Fruit fly (Drosophila melanogaster) whole organism, embryonic: ENCODE data around the gene Hsp22.
A peak's percentile ranks its signal among the peaks of the same experiment; 100 is the strongest.

Experiments used
- CG10274 ChIP-seq: fragments of 200-800 bp; sonication (Bioruptor generic); optimal IDR thresholded peaks from 3 replicates; lab custom pipeline; 2017; ENCODE audit warnings: missing biosample characterization, mild to moderate bottlenecking, missing genetic modification characterization
- CG10979 ChIP-seq: fragments of 200-800 bp; sonication (Bioruptor generic); optimal IDR thresholded peaks from 2 replicates; lab custom pipeline; 2018; ENCODE audit warnings: missing biosample characterization, mild to moderate bottlenecking, missing genetic modification characterization, moderate library complexity
- CG11398 ChIP-seq: fragments of 200-800 bp; sonication (Bioruptor generic); optimal IDR thresholded peaks from 2 replicates; lab custom pipeline; 2016; ENCODE audit warnings: missing biosample characterization, missing genetic modification characterization
- CG12219 ChIP-seq: fragments of 200-800 bp; sonication (Bioruptor generic); optimal IDR thresholded peaks from 3 replicates; lab custom pipeline; 2018; ENCODE audit warnings: missing biosample characterization, mild to moderate bottlenecking, missing genetic modification characterization
- CG12299 ChIP-seq: fragments of 200-800 bp; sonication (Bioruptor generic); optimal IDR thresholded peaks from 2 replicates; lab custom pipeline; 2018; ENCODE audit warnings: missing biosample characterization, mild to moderate bottlenecking, missing genetic modification characterization
- CG13624 ChIP-seq: fragments of 200-800 bp; sonication (Bioruptor generic); optimal IDR thresholded peaks from 2 replicates; lab custom pipeline; 2016; ENCODE audit warnings: missing biosample characterization, missing genetic modification characterization
- CG1529 ChIP-seq: fragments of 200-800 bp; sonication (Bioruptor generic); optimal IDR thresholded peaks from 3 replicates; lab custom pipeline; 2018; ENCODE audit warnings: missing biosample characterization, missing genetic modification characterization
- CG16813 ChIP-seq: fragments of 200-800 bp; sonication (Bioruptor generic); IDR thresholded peaks from 3 replicates; pipeline ENCODE4 v1.3.6; 2022; ENCODE audit warnings: missing biosample characterization, missing genetic modification characterization; ENCODE audit not compliant: partially characterized antibody
- CG16815 ChIP-seq: fragments of 200-800 bp; sonication (Bioruptor generic); optimal IDR thresholded peaks from 3 replicates; lab custom pipeline; 2017; ENCODE audit warnings: missing biosample characterization, mild to moderate bottlenecking, missing genetic modification characterization
- CG17361 ChIP-seq: fragments of 200-800 bp; sonication (Bioruptor generic); IDR thresholded peaks from 3 replicates; pipeline ENCODE4 v1.3.6; 2022; ENCODE audit warnings: missing biosample characterization, missing genetic modification characterization
- CG17912 ChIP-seq: fragments of 200-800 bp; sonication (Bioruptor generic); optimal IDR thresholded peaks from 2 replicates; lab custom pipeline; 2018; ENCODE audit warnings: missing biosample characterization, mild to moderate bottlenecking, missing genetic modification characterization
- CG18011 ChIP-seq: fragments of 200-800 bp; sonication (Bioruptor generic); optimal IDR thresholded peaks from 2 replicates; lab custom pipeline; 2017; ENCODE audit warnings: missing biosample characterization, missing genetic modification characterization, mild to moderate bottlenecking, moderate library complexity, missing genotype
- CG3065 ChIP-seq: fragments of 200-800 bp; sonication (Bioruptor generic); optimal IDR thresholded peaks from 2 replicates; lab custom pipeline; 2016; ENCODE audit warnings: missing biosample characterization, missing genetic modification characterization
- CG32767 ChIP-seq: fragments of 200-800 bp; sonication (Bioruptor generic); IDR thresholded peaks from 2 replicates; pipeline ENCODE4 v1.3.6; 2022; ENCODE audit warnings: missing biosample characterization, missing genetic modification characterization
- CG3838 ChIP-seq: fragments of 200-800 bp; sonication (Bioruptor generic); optimal IDR thresholded peaks from 3 replicates; lab custom pipeline; 2016; ENCODE audit warnings: missing biosample characterization, missing genetic modification characterization
- CG7928 ChIP-seq: fragments of 200-800 bp; sonication (Bioruptor generic); optimal IDR thresholded peaks from 2 replicates; lab custom pipeline; 2017; ENCODE audit warnings: missing biosample characterization, mild to moderate bottlenecking, missing genetic modification characterization
- CG8290 ChIP-seq, 3 experiments: fragments of 200-800 bp; sonication (Bioruptor generic); optimal IDR thresholded peaks; 2 replicates each; lab custom pipeline; 2016 to 2019; ENCODE audit warnings: missing biosample characterization in 3 of 3, missing genetic modification characterization in 3 of 3, mild to moderate bottlenecking in 2 of 3, moderate library complexity in 1 of 3
- CG8359 ChIP-seq: fragments of 200-800 bp; sonication (Bioruptor generic); optimal IDR thresholded peaks from 2 replicates; lab custom pipeline; 2017; ENCODE audit warnings: missing biosample characterization, mild to moderate bottlenecking, missing genetic modification characterization, borderline replicate concordance
- CG8765 ChIP-seq: fragments of 200-800 bp; sonication (Bioruptor generic); IDR thresholded peaks from 2 replicates; pipeline ENCODE4 v1.3.6; 2022; ENCODE audit warnings: missing biosample characterization, missing genetic modification characterization
- CG9215 ChIP-seq: fragments of 200-800 bp; sonication (Bioruptor generic); IDR thresholded peaks from 2 replicates; pipeline ENCODE4 v1.3.6; 2022; ENCODE audit warnings: missing biosample characterization, missing genetic modification characterization
- CG9797 ChIP-seq: fragments of 200-800 bp; sonication (Bioruptor generic); optimal IDR thresholded peaks from 3 replicates; lab custom pipeline; 2018; ENCODE audit warnings: missing biosample characterization, mild to moderate bottlenecking, missing genetic modification characterization
- CHES-1-like ChIP-seq: fragments of 200-800 bp; sonication (Bioruptor generic); optimal IDR thresholded peaks from 2 replicates; lab custom pipeline; 2016; ENCODE audit warnings: missing biosample characterization, missing genetic modification characterization
- Dbx ChIP-seq: fragments of 200-800 bp; sonication (Bioruptor generic); IDR thresholded peaks from 3 replicates; pipeline ENCODE4 v1.3.6; 2022; ENCODE audit warnings: missing biosample characterization, missing genetic modification characterization
- Dek ChIP-seq: fragments of 200-800 bp; sonication (Bioruptor generic); optimal IDR thresholded peaks from 3 replicates; lab custom pipeline; 2019; ENCODE audit warnings: missing biosample characterization, mild to moderate bottlenecking, missing genetic modification characterization, moderate library complexity
- Gsc ChIP-seq: fragments of 200-800 bp; sonication (Bioruptor generic); IDR thresholded peaks from 2 replicates; pipeline ENCODE4 v1.3.6; 2022; ENCODE audit warnings: missing biosample characterization, missing genetic modification characterization
- HLH3B ChIP-seq: fragments of 200-800 bp; sonication (Bioruptor generic); IDR thresholded peaks from 2 replicates; pipeline ENCODE4 v1.3.6; 2022; ENCODE audit warnings: missing biosample characterization, missing genetic modification characterization
- Jarid2 ChIP-seq: fragments of 200-800 bp; sonication (Bioruptor generic); optimal IDR thresholded peaks from 3 replicates; lab custom pipeline; 2017; ENCODE audit warnings: mild to moderate bottlenecking, missing biosample characterization, missing genetic modification reagents, missing genetic modification characterization
- Med ChIP-seq: fragments of 200-800 bp; sonication (Bioruptor generic); peaks from one replicate; lab custom pipeline; 2016; ENCODE audit warnings: missing biosample characterization, missing genetic modification characterization, mild to moderate bottlenecking, inconsistent platforms, moderate library complexity
- Mes4 ChIP-seq: fragments of 200-800 bp; sonication (Bioruptor generic); optimal IDR thresholded peaks from 2 replicates; lab custom pipeline; 2016; ENCODE audit warnings: missing biosample characterization, missing genetic modification characterization
- NK7.1 ChIP-seq: fragments of 200-800 bp; sonication (Bioruptor generic); optimal IDR thresholded peaks from 3 replicates; lab custom pipeline; 2016; ENCODE audit warnings: missing biosample characterization, missing genetic modification characterization
- Optix ChIP-seq: fragments of 200-800 bp; sonication (Bioruptor generic); IDR thresholded peaks from 3 replicates; pipeline ENCODE4 v1.3.6; 2022; ENCODE audit warnings: missing biosample characterization, missing genetic modification characterization
- bowl ChIP-seq: fragments of 200-800 bp; sonication (Bioruptor generic); IDR thresholded peaks from 2 replicates; pipeline ENCODE4 v1.3.6; 2022; ENCODE audit warnings: missing biosample characterization, missing genetic modification characterization
- btn ChIP-seq: fragments of 200-800 bp; sonication (Bioruptor generic); optimal IDR thresholded peaks from 2 replicates; lab custom pipeline; 2016; ENCODE audit warnings: missing biosample characterization, missing genetic modification characterization
- caup ChIP-seq: fragments of 200-800 bp; sonication (Bioruptor generic); optimal IDR thresholded peaks from 3 replicates; lab custom pipeline; 2017; ENCODE audit warnings: missing biosample characterization, mild to moderate bottlenecking, missing genetic modification characterization, moderate library complexity; ENCODE audit not compliant: severe bottlenecking
- chif ChIP-seq, 2 experiments: fragments of 200-800 bp; sonication (Bioruptor generic); optimal IDR thresholded peaks; 3 replicates each; lab custom pipeline; 2016; ENCODE audit warnings: missing biosample characterization in 2 of 2, missing genetic modification characterization in 2 of 2
- dysf ChIP-seq: fragments of 200-800 bp; sonication (Bioruptor generic); IDR thresholded peaks from 3 replicates; pipeline ENCODE4 v1.3.6; 2022; ENCODE audit warnings: missing biosample characterization, missing genetic modification characterization
- fd102C ChIP-seq: fragments of 200-800 bp; sonication (Bioruptor generic); optimal IDR thresholded peaks from 2 replicates; lab custom pipeline; 2018; ENCODE audit warnings: missing biosample characterization, mild to moderate bottlenecking, missing genetic modification characterization, moderate library complexity
- fd96Cb ChIP-seq: fragments of 200-800 bp; sonication (Bioruptor generic); optimal IDR thresholded peaks from 2 replicates; lab custom pipeline; 2018; ENCODE audit warnings: missing biosample characterization, mild to moderate bottlenecking, missing genetic modification characterization, moderate library complexity
- gsb ChIP-seq: fragments of 200-800 bp; sonication (Bioruptor generic); IDR thresholded peaks from 2 replicates; pipeline ENCODE4 v1.3.6; 2022; ENCODE audit warnings: missing biosample characterization, missing genetic modification characterization
- hb ChIP-seq: fragments of 200-800 bp; sonication (Bioruptor generic); IDR thresholded peaks from 3 replicates; pipeline ENCODE4 v1.3.6; 2022; ENCODE audit warnings: missing biosample characterization, missing genetic modification characterization; ENCODE audit not compliant: partially characterized antibody
- lola ChIP-seq, 3 experiments: fragments of >200 bp in 2 of 3; fragments of 200-800 bp in 1 of 3; sonication (Bioruptor generic) in 1 of 3; optimal IDR thresholded peaks; 2 replicates each; lab custom pipeline; 2017 to 2019; ENCODE audit warnings: missing biosample characterization in 3 of 3, missing genetic modification characterization in 3 of 3, mild to moderate bottlenecking in 1 of 3, moderate library complexity in 1 of 3
- maf-S ChIP-seq: fragments of 200-800 bp; sonication (Bioruptor generic); optimal IDR thresholded peaks from 2 replicates; lab custom pipeline; 2016; ENCODE audit warnings: missing biosample characterization, missing genetic modification characterization
- mam ChIP-seq: fragments of 200-800 bp; sonication (Bioruptor generic); optimal IDR thresholded peaks from 3 replicates; lab custom pipeline; 2016; ENCODE audit warnings: missing biosample characterization, missing genetic modification characterization
- otp ChIP-seq: fragments of 200-800 bp; sonication (Bioruptor generic); IDR thresholded peaks from 3 replicates; pipeline ENCODE4, ENCODE4 v1.3.6; 2022; ENCODE audit warnings: missing biosample characterization, missing genetic modification characterization
- pum ChIP-seq: fragments of 200-800 bp; sonication (Bioruptor generic); optimal IDR thresholded peaks from 2 replicates; lab custom pipeline; 2016; ENCODE audit warnings: missing biosample characterization, missing genetic modification characterization
- schlank ChIP-seq: fragments of 200-800 bp; sonication (Bioruptor generic); optimal IDR thresholded peaks from 2 replicates; lab custom pipeline; 2018; ENCODE audit warnings: missing biosample characterization, mild to moderate bottlenecking, missing genetic modification characterization
- sim ChIP-seq: fragments of 200-800 bp; sonication (Bioruptor generic); IDR thresholded peaks from 2 replicates; pipeline ENCODE4 v1.3.6; 2022; ENCODE audit warnings: missing biosample characterization, missing genetic modification characterization
- sima ChIP-seq: fragments of 200-800 bp; sonication (Bioruptor generic); optimal IDR thresholded peaks from 2 replicates; lab custom pipeline; 2016; ENCODE audit warnings: missing biosample characterization, missing genetic modification characterization
- sna ChIP-seq: fragments of 200-800 bp; sonication (Bioruptor generic); IDR thresholded peaks from 2 replicates; pipeline ENCODE4 v1.3.6; 2022; ENCODE audit warnings: missing biosample characterization, missing genetic modification characterization; ENCODE audit not compliant: partially characterized antibody
- sr ChIP-seq: fragments of 200-800 bp; sonication (Bioruptor generic); IDR thresholded peaks from 3 replicates; pipeline ENCODE4 v1.3.6; 2022; ENCODE audit warnings: missing biosample characterization, missing genetic modification characterization
- ttk ChIP-seq: fragments of 200-800 bp; sonication (Bioruptor generic); IDR thresholded peaks from 2 replicates; pipeline ENCODE4 v2.1.2; 2022; ENCODE audit warnings: missing biosample characterization, missing genetic modification characterization
- zen2 ChIP-seq: fragments of 200-800 bp; sonication (Bioruptor generic); IDR thresholded peaks from 3 replicates; pipeline ENCODE4 v1.3.6; 2022; ENCODE audit warnings: missing biosample characterization, missing genetic modification characterization; ENCODE audit not compliant: partially characterized antibody

The Hsp22 gene

dm6 chr3L:9358713-9359040 is 14.1 kb upstream of the Hsp22 start, which contains the start of the genes UGP and Svip (continued):
- TF ChIP-seq CG11398 (GFP tag; lab: Kevin White, UChicago) (no peak), CG12299 (tag; lab: Kevin White, UChicago) (peak; percentile 7), sim (GFP tag; lab: Robert Waterston, UW) (no peak), btn (no peak), CG17361 (GFP tag; lab: Robert Waterston, UW) (no peak), CG10274 (GFP tag; lab: Kevin White, UChicago) (no peak), bowl (GFP tag; lab: Robert Waterston, UW) (no peak), CG12219 (no peak), CG3838 (GFP tag; lab: Kevin White, UChicago) (no peak), schlank (no peak), chif (GFP tag; optimal IDR thresholded peaks at IDR 0.05; lab: Kevin White, UChicago) (no peak), CHES-1-like (GFP tag; lab: Kevin White, UChicago) (no peak), Dek (tag; lab: Kevin White, UChicago) (no peak), ttk (GFP tag; lab: Robert Waterston, UW) (no peak), sr (GFP tag; lab: Robert Waterston, UW) (no peak), CG7928 (GFP tag; lab: Kevin White, UChicago) (no peak), fd96Cb (tag; lab: Kevin White, UChicago) (no peak), lola (GFP tag; optimal IDR thresholded peaks at IDR 0.05; lab: Kevin White, UChicago) (no peak), zen2 (GFP tag; lab: Robert Waterston, UW) (no peak), mam (GFP tag; lab: Kevin White, UChicago) (no peak), Med (GFP tag; lab: Kevin White, UChicago) (peak; percentile 84), CG13624 (GFP tag; lab: Kevin White, UChicago) (no peak), CG18011 (GFP tag; lab: Kevin White, UChicago) (no peak), Optix (GFP tag; lab: Robert Waterston, UW) (no peak), CG3065 (GFP tag; lab: Kevin White, UChicago) (no peak), CG1529 (no peak), CG8290 (GFP tag; optimal IDR thresholded peaks at IDR 0.05; lab: Kevin White, UChicago) (no peak), CG8290 (tag; optimal IDR thresholded peaks at IDR 0.05; lab: Kevin White, UChicago) (peak in 1 of 2 experiments; percentile 21), Dbx (no peak), Gsc (GFP tag; lab: Robert Waterston, UW) (no peak), fd102C (no peak), HLH3B (GFP tag; lab: Robert Waterston, UW) (no peak), maf-S (GFP tag; lab: Kevin White, UChicago) (no peak), CG8765 (GFP tag; lab: Robert Waterston, UW) (no peak), sima (GFP tag; lab: Kevin White, UChicago) (no peak), CG8359 (GFP tag; lab: Kevin White, UChicago) (no peak), CG16815 (GFP tag; lab: Kevin White, UChicago) (no peak), Jarid2 (GFP tag; lab: Kevin White, UChicago) (no peak), pum (GFP tag; lab: Kevin White, UChicago) (no peak), Mes4 (GFP tag; lab: Kevin White, UChicago) (no peak), CG32767 (GFP tag; lab: Robert Waterston, UW) (no peak), CG16813 (GFP tag; lab: Robert Waterston, UW) (no peak), CG17912 (GFP tag; lab: Kevin White, UChicago) (no peak), sna (0 out of 2 replicates have a peak, but pooled peaks have one; percentile 20), dysf (GFP tag; lab: Robert Waterston, UW) (no peak), CG9215 (GFP tag; lab: Robert Waterston, UW) (no peak), NK7.1 (GFP tag; lab: Kevin White, UChicago) (no peak), CG10979 (tag; lab: Kevin White, UChicago) (no peak), caup (GFP tag; lab: Kevin White, UChicago) (no peak), hb (no peak), CG9797 (GFP tag; lab: Kevin White, UChicago) (no peak), otp (GFP tag; lab: Robert Waterston, UW) (no peak), gsb (GFP tag; lab: Robert Waterston, UW) (no peak)
